Worm (Caenorhabditis elegans) whole organism, mixed stage, embryonic: ENCODE data around the gene F36H5.12.

Source experiments
- ceh-83 ChIP-seq: fragments of 200-800 bp; sonication (Bioruptor generic); optimal IDR thresholded peaks from 2 replicates; lab custom pipeline; 2018; ENCODE audit warnings: mild to moderate bottlenecking, missing genetic modification characterization, missing compliant biosample characterization
- ces-1 ChIP-seq: fragments of 150-350 bp; optimal IDR thresholded peaks from 2 replicates; lab custom pipeline; 2014; ENCODE audit warnings: missing biosample characterization, missing genetic modification reagents, missing genetic modification characterization
- elt-1 ChIP-seq: sonication (generic microtip); optimal IDR thresholded peaks from 2 replicates; lab custom pipeline; 2017; ENCODE audit warnings: missing genetic modification characterization, mild to moderate bottlenecking, missing compliant biosample characterization, antibody characterized with exemption, moderate library complexity, borderline replicate concordance; ENCODE audit not compliant: insufficient read depth
- lin-13 ChIP-seq: fragments of 150-350 bp; optimal IDR thresholded peaks from 2 replicates; lab custom pipeline; 2014; ENCODE audit warnings: missing biosample characterization, missing genetic modification characterization
- lsy-2 ChIP-seq: fragments of 150-350 bp; optimal IDR thresholded peaks from 2 replicates; lab custom pipeline; 2014; ENCODE audit warnings: missing biosample characterization, missing genetic modification characterization
- nhr-12 ChIP-seq: fragments of 150-350 bp; optimal IDR thresholded peaks from 2 replicates; lab custom pipeline; 2014; ENCODE audit warnings: missing biosample characterization, missing genetic modification characterization
- sem-2 ChIP-seq: fragments of 200-800 bp; sonication (Bioruptor generic); optimal IDR thresholded peaks from 2 replicates; lab custom pipeline; 2018; ENCODE audit warnings: mild to moderate bottlenecking, missing genetic modification characterization, missing compliant biosample characterization
- unc-39 ChIP-seq: fragments of 150-350 bp; optimal IDR thresholded peaks from 2 replicates; lab custom pipeline; 2014; ENCODE audit warnings: missing biosample characterization, missing genetic modification characterization
- unc-62 ChIP-seq: fragments of 150-350 bp; optimal IDR thresholded peaks from 2 replicates; lab custom pipeline; 2014; ENCODE audit warnings: missing biosample characterization, missing genetic modification reagents, missing genetic modification characterization
- ztf-11 ChIP-seq: fragments of 150-350 bp; optimal IDR thresholded peaks from 2 replicates; lab custom pipeline; 2014; ENCODE audit warnings: missing biosample characterization, missing genetic modification characterization

- no peak for TF ChIP-seq nhr-12 (tag; lab: Kevin White, UChicago)
- no peak for TF ChIP-seq ces-1 (GFP tag; lab: Kevin White, UChicago)
- no peak for TF ChIP-seq unc-62 (GFP tag; lab: Kevin White, UChicago)
- TF ChIP-seq unc-39: no peak
- no peak for TF ChIP-seq elt-1 (tag; lab: Kevin White, UChicago)
- TF ChIP-seq ceh-83 (GFP tag; lab: Kevin White, UChicago): no peak
- TF ChIP-seq lin-13 (tag; lab: Kevin White, UChicago): no peak
- no peak for TF ChIP-seq lsy-2 (tag; lab: Kevin White, UChicago)
- no peak for TF ChIP-seq sem-2 (GFP tag; lab: Kevin White, UChicago)
- TF ChIP-seq ztf-11 (tag; lab: Kevin White, UChicago): no peak
Measured at ce11 chrII:1728253-1728652, 14.4 kb upstream of the F36H5.12 start, which contains the start of gene btb-9.
